Fruit fly (Drosophila melanogaster) whole organism, wandering third instar larva: ENCODE results near the gene Vps52.

Source experiments
- Abd-B ChIP-seq: fragments of >200 bp; optimal IDR thresholded peaks from 2 replicates; lab custom pipeline; 2017; ENCODE audit warnings: missing biosample characterization, missing genetic modification characterization
- CG32264 ChIP-seq: fragments of 200-800 bp; sonication (Bioruptor generic); optimal IDR thresholded peaks from 2 replicates; lab custom pipeline; 2016; ENCODE audit warnings: missing biosample characterization, missing genetic modification characterization
- CG9705 ChIP-seq: fragments of 200-800 bp; sonication (Bioruptor generic); optimal IDR thresholded peaks from 2 replicates; lab custom pipeline; 2018; ENCODE audit warnings: missing biosample characterization, mild to moderate bottlenecking, missing genetic modification characterization
- CrebA ChIP-seq: fragments of 200-800 bp; sonication (Bioruptor generic); optimal IDR thresholded peaks from 2 replicates; lab custom pipeline; 2016; ENCODE audit warnings: missing biosample characterization, mild to moderate bottlenecking, missing genetic modification characterization, borderline replicate concordance
- Dfd ChIP-seq: fragments of >200 bp; optimal IDR thresholded peaks from 2 replicates; lab custom pipeline; 2017; ENCODE audit warnings: missing biosample characterization, missing genetic modification characterization
- Dif ChIP-seq: fragments of 200-275, 200-300 bp; sonication (Bioruptor generic); optimal IDR thresholded peaks from 2 replicates; lab custom pipeline; 2018; ENCODE audit warnings: missing biosample characterization, missing genetic modification characterization; ENCODE audit not compliant: partially characterized antibody
- GATAd ChIP-seq: sonication (Bioruptor generic); optimal IDR thresholded peaks from 2 replicates; lab custom pipeline; 2016; ENCODE audit warnings: missing biosample characterization, missing genetic modification characterization
- HLH106 ChIP-seq: fragments of 200-800 bp; optimal IDR thresholded peaks from 3 replicates; lab custom pipeline; 2019; ENCODE audit warnings: missing biosample characterization, mild to moderate bottlenecking, missing genetic modification characterization, moderate library complexity
- Hnf4 ChIP-seq: fragments of 200-800 bp; sonication (Bioruptor generic); optimal IDR thresholded peaks from 2 replicates; lab custom pipeline; 2016; ENCODE audit warnings: missing biosample characterization, mild to moderate bottlenecking, missing genetic modification characterization
- Hr78 ChIP-seq: fragments of >200 bp; optimal IDR thresholded peaks from 2 replicates; lab custom pipeline; 2017; ENCODE audit warnings: missing biosample characterization, missing genetic modification characterization
- Hr83 ChIP-seq: fragments of 200-300 bp; sonication (Bioruptor generic); optimal IDR thresholded peaks from 2 replicates; lab custom pipeline; 2016; ENCODE audit warnings: missing biosample characterization, mild to moderate bottlenecking, missing genetic modification characterization, moderate library complexity; ENCODE audit not compliant: poor library complexity, severe bottlenecking
- Jra ChIP-seq: sonication (Bioruptor generic); optimal IDR thresholded peaks from 2 replicates; lab custom pipeline; 2016; ENCODE audit warnings: missing biosample characterization, missing genetic modification characterization
- Mio ChIP-seq: sonication (Bioruptor generic); optimal IDR thresholded peaks from 2 replicates; lab custom pipeline; 2016; ENCODE audit warnings: missing biosample characterization, missing genetic modification characterization
- Myc ChIP-seq: fragments of >200 bp; optimal IDR thresholded peaks from 2 replicates; lab custom pipeline; 2017
- N ChIP-seq: fragments of >200 bp; optimal IDR thresholded peaks from 2 replicates; lab custom pipeline; 2018; ENCODE audit warnings: missing biosample characterization, missing external identifiers, missing genetic modification characterization
- OdsH ChIP-seq: fragments of 200-800 bp; sonication (Bioruptor generic); optimal IDR thresholded peaks from 2 replicates; lab custom pipeline; 2016; ENCODE audit warnings: missing biosample characterization, mild to moderate bottlenecking, missing genetic modification characterization
- Rel ChIP-seq, 2 experiments: fragments of 200-800 bp; sonication (Bioruptor generic) in 1 of 2; optimal IDR thresholded peaks; 2 replicates in 1 of 2; 3 replicates in 1 of 2; lab custom pipeline; 2016 to 2019; ENCODE audit warnings: mild to moderate bottlenecking in 2 of 2, missing biosample characterization in 2 of 2, missing genetic modification characterization in 2 of 2, moderate library complexity in 1 of 2
- Sp1 ChIP-seq: fragments of 200-800 bp; sonication (Bioruptor generic); optimal IDR thresholded peaks from 3 replicates; lab custom pipeline; 2019; ENCODE audit warnings: missing biosample characterization, mild to moderate bottlenecking, missing genetic modification characterization, moderate library complexity
- Vsx2 ChIP-seq: fragments of 200-300, 225-300 bp; sonication (Bioruptor generic); optimal IDR thresholded peaks from 2 replicates; lab custom pipeline; 2018; ENCODE audit warnings: missing biosample characterization, missing genetic modification characterization; ENCODE audit not compliant: partially characterized antibody
- br ChIP-seq: fragments of 200-800 bp; sonication (Bioruptor generic); optimal IDR thresholded peaks from 2 replicates; lab custom pipeline; 2016; ENCODE audit warnings: missing biosample characterization, missing genetic modification characterization
- brk ChIP-seq: fragments of 200-800 bp; sonication (Bioruptor generic); optimal IDR thresholded peaks from 2 replicates; lab custom pipeline; 2016; ENCODE audit warnings: missing biosample characterization, mild to moderate bottlenecking, missing genetic modification characterization
- dl ChIP-seq, 2 experiments: fragments of 175-275, 200-275 bp in 1 of 2; fragments of 200-275 bp in 1 of 2; sonication (Bioruptor generic); optimal IDR thresholded peaks; lab custom pipeline; 2018; ENCODE audit warnings: mild to moderate bottlenecking in 2 of 2, missing biosample characterization in 2 of 2, missing genetic modification characterization in 2 of 2, moderate library complexity in 2 of 2; ENCODE audit not compliant: partially characterized antibody in 2 of 2, insufficient read depth in 1 of 2
- dmrt93B ChIP-seq: fragments of 200-800 bp; sonication (Bioruptor generic); optimal IDR thresholded peaks from 2 replicates; lab custom pipeline; 2018; ENCODE audit warnings: missing biosample characterization, mild to moderate bottlenecking, missing genetic modification characterization
- dsf ChIP-seq: sonication (Bioruptor generic); optimal IDR thresholded peaks from 2 replicates; lab custom pipeline; 2016; ENCODE audit warnings: missing biosample characterization, missing genetic modification characterization, borderline replicate concordance
- ey ChIP-seq: fragments of 200-800 bp; sonication (Bioruptor generic); optimal IDR thresholded peaks from 2 replicates; lab custom pipeline; 2016; ENCODE audit warnings: missing biosample characterization, missing genetic modification characterization
- foxo ChIP-seq, 2 experiments: fragments of 200-800 bp; sonication (Bioruptor generic); optimal IDR thresholded peaks; 2 replicates in 1 of 2; 3 replicates in 1 of 2; lab custom pipeline; 2016 to 2017; ENCODE audit warnings: missing biosample characterization in 2 of 2, missing genetic modification characterization in 2 of 2
- fru ChIP-seq: fragments of 200-800 bp; sonication (Bioruptor generic); optimal IDR thresholded peaks from 3 replicates; lab custom pipeline; 2016; ENCODE audit warnings: missing biosample characterization, mild to moderate bottlenecking, missing genetic modification characterization
- h ChIP-seq: fragments of 200-800 bp; sonication (Bioruptor generic); optimal IDR thresholded peaks from 3 replicates; lab custom pipeline; 2016; ENCODE audit warnings: missing biosample characterization, mild to moderate bottlenecking, missing genetic modification characterization
- jim ChIP-seq: fragments of 175-275, 200-325 bp; sonication (Bioruptor generic); optimal IDR thresholded peaks from 2 replicates; lab custom pipeline; 2016; ENCODE audit warnings: missing biosample characterization, mild to moderate bottlenecking, missing genetic modification characterization
- lola ChIP-seq: fragments of >200 bp; optimal IDR thresholded peaks from 2 replicates; lab custom pipeline; 2017; ENCODE audit warnings: missing biosample characterization, missing genetic modification characterization
- pan ChIP-seq: fragments of >200 bp; optimal IDR thresholded peaks from 2 replicates; lab custom pipeline; 2017
- psq ChIP-seq: fragments of 200-800 bp; sonication (Bioruptor generic); optimal IDR thresholded peaks from 3 replicates; lab custom pipeline; 2017; ENCODE audit warnings: missing biosample characterization, mild to moderate bottlenecking, missing genetic modification characterization, moderate library complexity
- rgr ChIP-seq: fragments of 200-800 bp; sonication (Bioruptor generic); optimal IDR thresholded peaks from 3 replicates; lab custom pipeline; 2016; ENCODE audit warnings: missing biosample characterization, mild to moderate bottlenecking, missing genetic modification characterization
- sage ChIP-seq: fragments of 200-800 bp; sonication (Bioruptor generic); optimal IDR thresholded peaks from 2 replicates; lab custom pipeline; 2016; ENCODE audit warnings: missing biosample characterization, mild to moderate bottlenecking, missing genetic modification characterization
- sv ChIP-seq: fragments of 200-800 bp; sonication (Bioruptor generic); optimal IDR thresholded peaks from 3 replicates; lab custom pipeline; 2016; ENCODE audit warnings: missing biosample characterization, missing genetic modification characterization
- tai ChIP-seq: sonication (Bioruptor generic); optimal IDR thresholded peaks from 2 replicates; lab custom pipeline; 2016; ENCODE audit warnings: missing biosample characterization, missing genetic modification characterization
- usp ChIP-seq: fragments of >200 bp; optimal IDR thresholded peaks from 2 replicates; lab custom pipeline; 2017; ENCODE audit warnings: missing biosample characterization, missing genetic modification characterization
- woc ChIP-seq: sonication (Bioruptor generic); optimal IDR thresholded peaks from 2 replicates; lab custom pipeline; 2016; ENCODE audit warnings: missing biosample characterization, mild to moderate bottlenecking, missing genetic modification characterization

Vps52 gene

dm6 chr2L:5479128-5479527, 44.6 kb downstream of the Vps52 start:
- no peak for TF ChIP-seq Abd-B (GFP tag; lab: Kevin White, UChicago)
- no peak for TF ChIP-seq psq (GFP tag; lab: Kevin White, UChicago)
- no peak for TF ChIP-seq lola (GFP tag; lab: Kevin White, UChicago)
- no peak for TF ChIP-seq brk
- TF ChIP-seq CrebA (GFP tag; lab: Kevin White, UChicago): no peak
- TF ChIP-seq GATAd (GFP tag; lab: Kevin White, UChicago): no peak
- TF ChIP-seq rgr (GFP tag; lab: Kevin White, UChicago): no peak
- TF ChIP-seq woc (GFP tag; lab: Kevin White, UChicago): no peak
- no peak for TF ChIP-seq CG32264
- TF ChIP-seq usp: no peak

DNA sequence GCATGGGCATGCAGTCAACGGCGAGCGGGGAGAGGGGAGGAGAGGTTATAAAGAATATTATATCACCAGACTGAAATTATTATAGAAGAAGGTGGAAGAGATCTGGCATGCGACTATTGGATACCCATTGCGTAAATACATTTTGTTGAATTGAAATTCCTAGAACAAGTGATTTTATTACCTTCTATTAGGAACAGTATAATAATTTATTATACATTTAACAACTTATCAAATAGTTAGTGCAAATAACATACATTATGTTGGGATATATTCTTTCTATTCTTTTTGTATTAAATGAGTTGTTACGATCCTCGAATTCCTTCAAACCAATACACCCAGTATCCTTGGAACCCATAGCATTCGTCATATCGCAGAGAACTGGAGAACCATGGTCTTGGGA, 45.4 kb downstream of the Vps52 start:
- TF ChIP-seq Hr83 (no peak), lola (GFP tag; lab: Kevin White, UChicago) (no peak), foxo (GFP tag; optimal IDR thresholded peaks at IDR 0.05; lab: Kevin White, UChicago) (no peak), GATAd (GFP tag; lab: Kevin White, UChicago) (no peak), HLH106 (no peak), Myc (no peak), Sp1 (GFP tag; lab: Kevin White, UChicago) (no peak)

DNA sequence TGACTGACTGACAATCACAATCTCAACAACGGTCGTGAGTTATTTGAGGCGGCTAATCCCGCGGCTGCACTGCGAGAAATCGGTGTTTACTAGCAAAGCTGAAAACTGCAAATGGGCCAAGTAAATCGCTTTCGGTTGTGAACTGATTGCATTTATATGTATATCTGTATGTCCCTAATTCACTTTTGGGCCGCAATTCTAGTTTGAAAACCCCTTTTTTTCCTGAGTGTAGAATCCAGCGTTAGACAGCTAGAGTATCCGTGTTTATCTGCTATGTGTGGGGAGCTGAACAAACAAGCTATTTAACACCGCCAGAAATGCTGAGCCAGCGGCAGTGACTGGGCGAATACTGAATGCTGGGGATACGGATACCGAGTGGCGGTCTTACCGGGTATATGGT, 47.0 kb downstream of the Vps52 start:
- TF ChIP-seq Hr78 (GFP tag; lab: Kevin White, UChicago) (no peak), foxo (GFP tag; optimal IDR thresholded peaks at IDR 0.05; lab: Kevin White, UChicago) (peak in 1 of 2 experiments; percentile 51), tai (no peak), HLH106 (no peak), CrebA (GFP tag; lab: Kevin White, UChicago) (no peak), fru (GFP tag; lab: Kevin White, UChicago) (peak; percentile 38), brk (no peak), dmrt93B (GFP tag; lab: Kevin White, UChicago) (no peak), Vsx2 (no peak), Myc (no peak), CG32264 (no peak), Jra (no peak), OdsH (GFP tag; lab: Kevin White, UChicago) (no peak), Dif (no peak), ey (GFP tag; lab: Kevin White, UChicago) (peak; percentile 20), sage (GFP tag; lab: Kevin White, UChicago) (no peak), h (peak; percentile 24), GATAd (GFP tag; lab: Kevin White, UChicago) (no peak), dl (GFP tag; optimal IDR thresholded peaks at IDR 0.05; lab: Kevin White, UChicago; ENCODE audit: insufficient read depth in 1 of 2, partially characterized antibody in 2 of 2) (no peak), N (GFP tag; lab: Kevin White, UChicago) (no peak), Hnf4 (no peak), psq (GFP tag; lab: Kevin White, UChicago) (no peak), Mio (GFP tag; lab: Kevin White, UChicago) (no peak), br (GFP tag; lab: Kevin White, UChicago) (no peak), Dfd (GFP tag; lab: Kevin White, UChicago) (no peak), Hr83 (no peak), rgr (GFP tag; lab: Kevin White, UChicago) (peak; percentile 21), usp (no peak), Sp1 (GFP tag; lab: Kevin White, UChicago) (no peak), woc (GFP tag; lab: Kevin White, UChicago) (no peak), Rel (GFP tag; optimal IDR thresholded peaks at IDR 0.05; lab: Kevin White, UChicago) (no peak), Rel (tag; optimal IDR thresholded peaks at IDR 0.05; lab: Kevin White, UChicago) (no peak), Abd-B (GFP tag; lab: Kevin White, UChicago) (no peak), CG9705 (GFP tag; lab: Kevin White, UChicago) (no peak), jim (GFP tag; lab: Kevin White, UChicago) (no peak), lola (GFP tag; lab: Kevin White, UChicago) (no peak), pan (lab: Kevin White, UChicago) (no peak), sv (GFP tag; lab: Kevin White, UChicago) (peak; percentile 72), dsf (no peak)
